Worm (Caenorhabditis elegans): ENCODE measurements around the gene klc-2.
"Not testable (repeated sequence)": the region's sequence is repeated elsewhere in the genome, so short reads cannot be mapped to it uniquely, and the experiment has no call there.

- TF ChIP-seq pha-4 (tag; optimal IDR thresholded peaks at IDR 0.05); ztf-3 (GFP tag; optimal IDR thresholded peaks at IDR 0.05); ceh-91 (GFP tag; IDR thresholded peaks at IDR 0.05): not testable (repeated sequence)
Measured at ce11 chrV:5602407-5602806, 21.2 kb upstream of the klc-2 start.
